Fruit fly (Drosophila melanogaster) whole organism, embryonic: Measurements from ENCODE around the gene Cyt-c-p.

Experiments
- C15 ChIP-seq: fragments of 200-800 bp; sonication (Bioruptor generic); IDR thresholded peaks from 3 replicates; pipeline ENCODE4 v1.3.6; 2022; ENCODE audit warnings: missing biosample characterization, missing genetic modification characterization
- CG10654 ChIP-seq: fragments of 200-800 bp; sonication (Bioruptor generic); optimal IDR thresholded peaks from 2 replicates; lab custom pipeline; 2016; ENCODE audit warnings: missing biosample characterization, missing genetic modification characterization
- CG11093 ChIP-seq: fragments of 200-800 bp; sonication (Bioruptor generic); IDR thresholded peaks from 3 replicates; pipeline ENCODE4 v1.3.6; 2022; ENCODE audit warnings: missing biosample characterization, missing genetic modification characterization
- CG11398 ChIP-seq: fragments of 200-800 bp; sonication (Bioruptor generic); optimal IDR thresholded peaks from 2 replicates; lab custom pipeline; 2016; ENCODE audit warnings: missing biosample characterization, missing genetic modification characterization
- CG11560 ChIP-seq: fragments of 200-800 bp; sonication (Bioruptor generic); IDR thresholded peaks from 3 replicates; pipeline ENCODE4 v1.3.6; 2022; ENCODE audit warnings: missing biosample characterization, missing genetic modification characterization
- CG12769 ChIP-seq: fragments of 200-800 bp; sonication (Bioruptor generic); optimal IDR thresholded peaks from 2 replicates; lab custom pipeline; 2019; ENCODE audit warnings: missing biosample characterization, mild to moderate bottlenecking, missing genetic modification characterization, moderate library complexity
- CG13894 ChIP-seq: fragments of 200-800 bp; sonication (Bioruptor generic); optimal IDR thresholded peaks from 3 replicates; lab custom pipeline; 2018; ENCODE audit warnings: missing biosample characterization, mild to moderate bottlenecking, missing genetic modification characterization, moderate library complexity
- CG14014 ChIP-seq: fragments of 200-800 bp; sonication (Bioruptor generic); IDR thresholded peaks from 2 replicates; pipeline ENCODE4 v1.3.6; 2022; ENCODE audit warnings: missing biosample characterization, missing genetic modification characterization
- CG15601 ChIP-seq: fragments of 200-800 bp; sonication (Bioruptor generic); optimal IDR thresholded peaks from 3 replicates; lab custom pipeline; 2019; ENCODE audit warnings: missing biosample characterization, mild to moderate bottlenecking, missing genetic modification characterization, moderate library complexity
- CG17186 ChIP-seq: fragments of 200-800 bp; sonication (Bioruptor generic); optimal IDR thresholded peaks from 3 replicates; lab custom pipeline; 2017; ENCODE audit warnings: missing biosample characterization, missing genetic modification reagents, missing genetic modification characterization
- CG18011 ChIP-seq: fragments of 200-800 bp; sonication (Bioruptor generic); optimal IDR thresholded peaks from 2 replicates; lab custom pipeline; 2017; ENCODE audit warnings: missing biosample characterization, missing genetic modification characterization, mild to moderate bottlenecking, moderate library complexity, missing genotype
- CG18619 ChIP-seq: fragments of 200-800 bp; sonication (Bioruptor generic); optimal IDR thresholded peaks from 3 replicates; lab custom pipeline; 2017; ENCODE audit warnings: missing biosample characterization, mild to moderate bottlenecking, missing genetic modification characterization
- CG2129 ChIP-seq: fragments of 200-800 bp; sonication (Bioruptor generic); IDR thresholded peaks from 2 replicates; pipeline ENCODE4 v1.3.6; 2022; ENCODE audit warnings: missing biosample characterization, missing genetic modification characterization; ENCODE audit not compliant: partially characterized antibody
- CG3995 ChIP-seq: fragments of 200-800 bp; sonication (Bioruptor generic); optimal IDR thresholded peaks from 3 replicates; lab custom pipeline; 2016; ENCODE audit warnings: missing biosample characterization, missing genetic modification characterization
- CG4360 ChIP-seq: fragments of 200-800 bp; sonication (Bioruptor generic); IDR thresholded peaks from 2 replicates; pipeline ENCODE4 v1.3.6; 2022; ENCODE audit warnings: missing biosample characterization, missing genetic modification characterization
- CG4820 ChIP-seq: fragments of 200-800 bp; sonication (Bioruptor generic); optimal IDR thresholded peaks from 3 replicates; lab custom pipeline; 2016; ENCODE audit warnings: missing biosample characterization, missing genetic modification characterization
- CG7556 ChIP-seq: fragments of 200-800 bp; sonication (Bioruptor generic); optimal IDR thresholded peaks from 2 replicates; lab custom pipeline; 2017; ENCODE audit warnings: missing biosample characterization, mild to moderate bottlenecking, missing genetic modification characterization
- CG7786 ChIP-seq: fragments of 200-800 bp; sonication (Bioruptor generic); optimal IDR thresholded peaks from 2 replicates; lab custom pipeline; 2016; ENCODE audit warnings: missing biosample characterization, missing genetic modification characterization
- CHES-1-like ChIP-seq: fragments of 200-800 bp; sonication (Bioruptor generic); optimal IDR thresholded peaks from 2 replicates; lab custom pipeline; 2016; ENCODE audit warnings: missing biosample characterization, missing genetic modification characterization
- Camta ChIP-seq: fragments of 200-800 bp; sonication (Bioruptor generic); optimal IDR thresholded peaks from 2 replicates; lab custom pipeline; 2016; ENCODE audit warnings: missing biosample characterization, missing genetic modification characterization
- Dip2 ChIP-seq: fragments of 200-800 bp; sonication (Bioruptor generic); IDR thresholded peaks from 2 replicates; pipeline ENCODE4 v1.3.6; 2022; ENCODE audit warnings: missing biosample characterization, missing genetic modification characterization
- Eip74EF ChIP-seq, 2 experiments: fragments of 200-800 bp in 1 of 2; fragments of >200 bp in 1 of 2; sonication (Bioruptor generic) in 1 of 2; optimal IDR thresholded peaks; 2 replicates each; lab custom pipeline; 2017 to 2019; ENCODE audit warnings: missing biosample characterization in 2 of 2, missing genetic modification characterization in 2 of 2, mild to moderate bottlenecking in 1 of 2, moderate library complexity in 1 of 2
- Gug ChIP-seq: fragments of 200-800 bp; sonication (Bioruptor generic); IDR thresholded peaks from 4 replicates; pipeline ENCODE4 v1.3.6; 2022; ENCODE audit warnings: missing biosample characterization, missing genetic modification characterization
- HmgD ChIP-seq: fragments of 200-800 bp; sonication (Bioruptor generic); optimal IDR thresholded peaks from 3 replicates; lab custom pipeline; 2016; ENCODE audit warnings: missing biosample characterization, missing genetic modification characterization
- Hmr ChIP-seq: fragments of 200-800 bp; sonication (Bioruptor generic); optimal IDR thresholded peaks from 3 replicates; lab custom pipeline; 2017; ENCODE audit warnings: mild to moderate bottlenecking, missing biosample characterization, missing genetic modification reagents, missing genetic modification characterization
- Hmx ChIP-seq: fragments of 200-800 bp; sonication (Bioruptor generic); optimal IDR thresholded peaks from 2 replicates; lab custom pipeline; 2016; ENCODE audit warnings: missing biosample characterization, missing genetic modification characterization
- Hr78 ChIP-seq, 2 experiments: fragments of 200-800 bp in 1 of 2; fragments of >200 bp in 1 of 2; sonication (Bioruptor generic) in 1 of 2; optimal IDR thresholded peaks; 2 replicates each; lab custom pipeline; 2017 to 2019; ENCODE audit warnings: missing biosample characterization in 2 of 2, missing genetic modification characterization in 2 of 2, mild to moderate bottlenecking in 1 of 2, moderate library complexity in 1 of 2
- MBD-R2 ChIP-seq: fragments of 200-800 bp; sonication (Bioruptor generic); IDR thresholded peaks from 2 replicates; pipeline ENCODE4 v1.3.6; 2022; ENCODE audit warnings: missing biosample characterization, missing genetic modification characterization
- Myb ChIP-seq: fragments of 200-800 bp; sonication (Bioruptor generic); optimal IDR thresholded peaks from 2 replicates; lab custom pipeline; 2016; ENCODE audit warnings: missing biosample characterization, missing genetic modification characterization
- Xbp1 ChIP-seq: fragments of 200-800 bp; sonication (Bioruptor generic); optimal IDR thresholded peaks from 3 replicates; lab custom pipeline; 2016; ENCODE audit warnings: missing biosample characterization, mild to moderate bottlenecking, missing genetic modification characterization
- abd-A ChIP-seq: fragments of 200-800 bp; sonication (Bioruptor generic); optimal IDR thresholded peaks from 3 replicates; lab custom pipeline; 2019; ENCODE audit warnings: missing biosample characterization, mild to moderate bottlenecking, missing genetic modification characterization, moderate library complexity
- amos ChIP-seq: fragments of 200-800 bp; sonication (Bioruptor generic); IDR thresholded peaks from 2 replicates; pipeline ENCODE4 v1.3.6; 2022; ENCODE audit warnings: missing biosample characterization, missing genetic modification characterization; ENCODE audit not compliant: partially characterized antibody
- bbx ChIP-seq: fragments of 200-800 bp; sonication (Bioruptor generic); IDR thresholded peaks from 2 replicates; pipeline ENCODE4 v1.3.6; 2022; ENCODE audit warnings: missing biosample characterization, missing genetic modification characterization; ENCODE audit not compliant: partially characterized antibody
- chm ChIP-seq: fragments of 200-800 bp; sonication (Bioruptor generic); IDR thresholded peaks from 2 replicates; pipeline ENCODE4 v1.3.6; 2022; ENCODE audit warnings: missing biosample characterization, missing genetic modification characterization
- cwo ChIP-seq: fragments of 200-800 bp; sonication (Bioruptor generic); optimal IDR thresholded peaks from 3 replicates; lab custom pipeline; 2017; ENCODE audit warnings: missing biosample characterization, missing genetic modification characterization, mild to moderate bottlenecking, moderate library complexity, missing genetic modification reagents
- da ChIP-seq: fragments of 200-800 bp; sonication (Bioruptor generic); optimal IDR thresholded peaks from 2 replicates; lab custom pipeline; 2016; ENCODE audit warnings: missing biosample characterization, missing genetic modification characterization
- emc ChIP-seq: fragments of 200-800 bp; sonication (Bioruptor generic); optimal IDR thresholded peaks from 2 replicates; lab custom pipeline; 2016; ENCODE audit warnings: missing biosample characterization, missing genetic modification characterization
- en ChIP-seq: fragments of 200-800 bp; sonication (Bioruptor generic); optimal IDR thresholded peaks from 2 replicates; lab custom pipeline; 2016; ENCODE audit warnings: missing biosample characterization, missing genetic modification characterization
- lbe ChIP-seq: fragments of 200-800 bp; sonication (Bioruptor generic); optimal IDR thresholded peaks from 2 replicates; lab custom pipeline; 2016; ENCODE audit warnings: missing biosample characterization, mild to moderate bottlenecking, missing genetic modification characterization
- mld ChIP-seq: fragments of 200-800 bp; sonication (Bioruptor generic); IDR thresholded peaks from 3 replicates; pipeline ENCODE4 v1.3.6; 2022; ENCODE audit warnings: missing biosample characterization, missing genetic modification characterization; ENCODE audit not compliant: partially characterized antibody
- otp ChIP-seq: fragments of 200-800 bp; sonication (Bioruptor generic); IDR thresholded peaks from 3 replicates; pipeline ENCODE4, ENCODE4 v1.3.6; 2022; ENCODE audit warnings: missing biosample characterization, missing genetic modification characterization
- pfk ChIP-seq: fragments of 200-800 bp; sonication (Bioruptor generic); optimal IDR thresholded peaks from 2 replicates; lab custom pipeline; 2018; ENCODE audit warnings: missing biosample characterization, mild to moderate bottlenecking, missing genetic modification characterization, moderate library complexity
- sc ChIP-seq, 3 experiments: fragments of >200 bp in 2 of 3; fragments of 200-800 bp in 1 of 3; sonication (Bioruptor generic) in 1 of 3; optimal IDR thresholded peaks; 2 replicates in 2 of 3; 3 replicates in 1 of 3; lab custom pipeline; 2017; ENCODE audit warnings: mild to moderate bottlenecking in 1 of 3, missing biosample characterization in 1 of 3, missing genetic modification characterization in 1 of 3, missing genetic modification reagents in 1 of 3
- sna ChIP-seq: fragments of 200-800 bp; sonication (Bioruptor generic); IDR thresholded peaks from 2 replicates; pipeline ENCODE4 v1.3.6; 2022; ENCODE audit warnings: missing biosample characterization, missing genetic modification characterization; ENCODE audit not compliant: partially characterized antibody
- sqz ChIP-seq: fragments of 200-800 bp; sonication (Bioruptor generic); optimal IDR thresholded peaks from 3 replicates; lab custom pipeline; 2018; ENCODE audit warnings: missing biosample characterization, mild to moderate bottlenecking, missing genetic modification characterization
- tin ChIP-seq: fragments of 200-800 bp; sonication (Bioruptor generic); optimal IDR thresholded peaks from 3 replicates; lab custom pipeline; 2016; ENCODE audit warnings: missing biosample characterization, missing genetic modification characterization
- tna ChIP-seq: fragments of 200-800 bp; sonication (Bioruptor generic); IDR thresholded peaks from 2 replicates; pipeline ENCODE4 v1.3.6; 2022; ENCODE audit warnings: missing biosample characterization, missing genetic modification characterization; ENCODE audit not compliant: partially characterized antibody
- twi ChIP-seq: fragments of 200-800 bp; optimal IDR thresholded peaks from 2 replicates; lab custom pipeline; 2019; ENCODE audit warnings: missing biosample characterization, mild to moderate bottlenecking, missing genetic modification characterization, moderate library complexity
- unpg ChIP-seq: fragments of 200-800 bp; sonication (Bioruptor generic); optimal IDR thresholded peaks from 3 replicates; lab custom pipeline; 2018; ENCODE audit warnings: missing biosample characterization, mild to moderate bottlenecking, missing genetic modification characterization, moderate library complexity
- vvl ChIP-seq: fragments of 200-800 bp; sonication (Bioruptor generic); IDR thresholded peaks from 2 replicates; pipeline ENCODE4 v1.3.6; 2022; ENCODE audit warnings: missing biosample characterization, missing genetic modification characterization

Cyt-c-p gene

DNA sequence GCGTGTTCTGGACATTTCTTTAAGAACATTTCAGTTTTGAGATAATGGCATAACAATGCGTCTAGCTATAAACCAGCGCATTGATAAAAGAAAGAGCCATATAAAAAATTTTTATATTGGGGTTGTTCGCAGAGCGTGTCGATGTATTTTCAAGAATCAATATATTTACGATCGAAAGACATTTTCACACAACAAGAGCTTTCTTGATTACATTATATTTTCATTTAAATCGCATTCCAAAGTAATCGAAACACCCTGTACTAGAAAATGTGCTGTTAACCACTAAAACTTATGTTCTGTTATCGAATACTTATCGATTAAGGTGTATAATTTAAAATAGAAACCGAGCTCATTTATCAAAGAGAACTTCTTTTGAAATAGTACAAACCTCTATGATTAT is 16.0 kb upstream of the Cyt-c-p start (continued):
- peak; percentile 65 for TF ChIP-seq vvl (GFP tag; lab: Robert Waterston, UW)
- TF ChIP-seq otp: no peak
- TF ChIP-seq CG18011 (GFP tag; lab: Kevin White, UChicago): no peak
- TF ChIP-seq Hmr (GFP tag; lab: Kevin White, UChicago): peak; percentile 34
- peak; percentile 19 for TF ChIP-seq CG7556
- peak; percentile 7 for TF ChIP-seq CG15601 (tag; lab: Kevin White, UChicago)
- no peak for TF ChIP-seq cwo (GFP tag; lab: Kevin White, UChicago)
- TF ChIP-seq Hr78 (GFP tag; optimal IDR thresholded peaks at IDR 0.05; lab: Kevin White, UChicago): no peak
- TF ChIP-seq C15 (GFP tag; lab: Robert Waterston, UW): no peak
- no peak for TF ChIP-seq Gug (GFP tag; lab: Robert Waterston, UW)
- no peak for TF ChIP-seq CG17186 (GFP tag; lab: Kevin White, UChicago)
- TF ChIP-seq HmgD: no peak
- peak; percentile 94 for TF ChIP-seq CG11560 (tag; lab: Robert Waterston, UW)
- peak; percentile 53 for TF ChIP-seq Xbp1 (GFP tag; lab: Kevin White, UChicago)
- TF ChIP-seq CG3995 (GFP tag; lab: Kevin White, UChicago): no peak
- no peak for TF ChIP-seq Hmx
- TF ChIP-seq mld: no peak
- TF ChIP-seq CG4820 (GFP tag; lab: Kevin White, UChicago): peak; percentile 32
- no peak for TF ChIP-seq CG4360 (GFP tag; lab: Robert Waterston, UW)
- TF ChIP-seq CG13894 (tag; lab: Kevin White, UChicago): no peak
- TF ChIP-seq tin: peak; percentile 34
- no peak for TF ChIP-seq Dip2 (GFP tag; lab: Robert Waterston, UW)
- TF ChIP-seq lbe (GFP tag; lab: Kevin White, UChicago): no peak
- peak; percentile 53 for TF ChIP-seq Camta (GFP tag; lab: Kevin White, UChicago)
- TF ChIP-seq abd-A (tag; lab: Kevin White, UChicago): no peak
- TF ChIP-seq Eip74EF (GFP tag; optimal IDR thresholded peaks at IDR 0.05; lab: Kevin White, UChicago): no peak
- TF ChIP-seq bbx (GFP tag; lab: Robert Waterston, UW): peak; percentile 19; the same call in 1 of the 2 replicates
- TF ChIP-seq MBD-R2: peak; percentile 20; the same call in 1 of the 2 replicates
- TF ChIP-seq sqz (GFP tag; lab: Kevin White, UChicago): no peak
- no peak for TF ChIP-seq amos (GFP tag; lab: Robert Waterston, UW)
- no peak for TF ChIP-seq twi
- no peak for TF ChIP-seq tna (GFP tag; lab: Robert Waterston, UW)
- no peak for TF ChIP-seq pfk
- peak; percentile 21 for TF ChIP-seq Myb (GFP tag; lab: Kevin White, UChicago)
- TF ChIP-seq chm: no peak
- peak; percentile 21; the same call in 1 of the 2 replicates for TF ChIP-seq CG14014 (GFP tag; lab: Robert Waterston, UW)
- peak; percentile 38 for TF ChIP-seq CG12769 (tag; lab: Kevin White, UChicago)
- no peak for TF ChIP-seq CG11093 (GFP tag; lab: Robert Waterston, UW)
- TF ChIP-seq CG2129 (GFP tag; lab: Robert Waterston, UW): no peak
- no peak for TF ChIP-seq CG11398 (GFP tag; lab: Kevin White, UChicago)
- no peak for TF ChIP-seq sc (optimal IDR thresholded peaks at IDR 0.05; lab: Kevin White, UChicago)
- no peak for TF ChIP-seq sc (GFP tag; optimal IDR thresholded peaks at IDR 0.05; lab: Kevin White, UChicago)
- peak; percentile 24 for TF ChIP-seq CG7786 (GFP tag; lab: Kevin White, UChicago)
- no peak for TF ChIP-seq CG10654 (GFP tag; lab: Kevin White, UChicago)
- TF ChIP-seq emc (GFP tag; lab: Kevin White, UChicago): no peak
- TF ChIP-seq en (GFP tag; lab: Kevin White, UChicago): peak; percentile 32
- peak; percentile 64 for TF ChIP-seq unpg (GFP tag; lab: Kevin White, UChicago)
- TF ChIP-seq CG18619 (GFP tag; lab: Kevin White, UChicago): no peak
- TF ChIP-seq sna (GFP tag; lab: Robert Waterston, UW): no peak
- no peak for TF ChIP-seq CHES-1-like (GFP tag; lab: Kevin White, UChicago)
- TF ChIP-seq da (GFP tag; lab: Kevin White, UChicago): no peak
